Fruit fly (Drosophila melanogaster) whole organism: Measurements from ENCODE around the gene Sfp24C1.

Experiments used
- CG8478 ChIP-seq: fragments of >200 bp; optimal IDR thresholded peaks from 2 replicates; lab custom pipeline; 2018; ENCODE audit warnings: inconsistent platforms
- Dll ChIP-seq: fragments of >200 bp; optimal IDR thresholded peaks from 2 replicates; lab custom pipeline; 2017
- pan ChIP-seq: fragments of >200 bp; optimal IDR thresholded peaks from 2 replicates; lab custom pipeline; 2017
- psq ChIP-seq: fragments of >200 bp; optimal IDR thresholded peaks from 2 replicates; lab custom pipeline; 2017
- usp ChIP-seq: fragments of >200 bp; optimal IDR thresholded peaks from 2 replicates; lab custom pipeline; 2017; ENCODE audit warnings: missing biosample characterization, missing genetic modification characterization, mixed read lengths

- no peak for TF ChIP-seq CG8478 (lab: Kevin White, UChicago)
- no peak for TF ChIP-seq usp (GFP tag; lab: Kevin White, UChicago)
- no peak for TF ChIP-seq psq (lab: Kevin White, UChicago)
- TF ChIP-seq pan (lab: Kevin White, UChicago), result no peak
- TF ChIP-seq Dll (lab: Kevin White, UChicago), result no peak
Observed at dm6 chr2L:3737003-3737662, 36.7 kb downstream of the Sfp24C1 start.
